Fruit fly (Drosophila melanogaster): ENCODE measurements around the gene CG32450.

- TF ChIP-seq CG7045 (GFP tag; optimal IDR thresholded peaks at IDR 0.05) (no peak), CG14711 (tag; optimal IDR thresholded peaks at IDR 0.05) (no peak), Hr96 (GFP tag; optimal IDR thresholded peaks at IDR 0.05) (no peak), pad (GFP tag; optimal IDR thresholded peaks at IDR 0.05) (no peak), CG1620 (GFP tag; optimal IDR thresholded peaks at IDR 0.05) (no peak), Crg-1 (GFP tag; optimal IDR thresholded peaks at IDR 0.05) (no peak), Mnt (GFP tag; optimal IDR thresholded peaks at IDR 0.05) (no peak), tj (GFP tag; optimal IDR thresholded peaks at IDR 0.05) (no peak), kay (GFP tag; ENCODE audit: borderline replicate concordance) (no peak), CG7101 (tag; optimal IDR thresholded peaks at IDR 0.05) (no peak)
Measured at dm6 chr3L:22351550-22351949, 22.0 kb downstream of the CG32450 start.

Measured in whole organism, adult.